Fruit fly (Drosophila melanogaster) whole organism, embryonic: Measurements from ENCODE around the gene CG31883.

Source experiments
- Antp ChIP-seq: fragments of 200-800 bp; sonication (Bioruptor generic); optimal IDR thresholded peaks from 3 replicates; lab custom pipeline; 2016; ENCODE audit warnings: missing biosample characterization, missing genetic modification characterization
- Atf6 ChIP-seq: fragments of 200-800 bp; sonication (Bioruptor generic); IDR thresholded peaks from 2 replicates; pipeline ENCODE4 v1.3.6; 2022; ENCODE audit warnings: missing biosample characterization, missing genetic modification characterization
- Awh ChIP-seq: fragments of 200-800 bp; sonication (Bioruptor generic); IDR thresholded peaks from 2 replicates; pipeline ENCODE4, ENCODE4 v1.3.6; 2022; ENCODE audit warnings: missing biosample characterization, missing genetic modification characterization
- CG10366 ChIP-seq: fragments of 200-800 bp; sonication (Bioruptor generic); IDR thresholded peaks from 2 replicates; pipeline ENCODE4 v1.3.6; 2022; ENCODE audit warnings: missing biosample characterization, missing genetic modification characterization
- CG10959 ChIP-seq: fragments of 200-800 bp; sonication (Bioruptor generic); IDR thresholded peaks from 2 replicates; pipeline ENCODE4 v1.3.6; 2022; ENCODE audit warnings: missing biosample characterization, missing genetic modification characterization
- CG12391 ChIP-seq: fragments of 200-800 bp; sonication (Bioruptor generic); optimal IDR thresholded peaks from 3 replicates; lab custom pipeline; 2018; ENCODE audit warnings: missing biosample characterization, mild to moderate bottlenecking, missing genetic modification characterization, moderate library complexity
- CG17829 ChIP-seq: fragments of 200-800 bp; optimal IDR thresholded peaks from 2 replicates; lab custom pipeline; 2019; ENCODE audit warnings: missing biosample characterization, mild to moderate bottlenecking, missing genetic modification characterization, moderate library complexity
- CG17912 ChIP-seq: fragments of 200-800 bp; sonication (Bioruptor generic); optimal IDR thresholded peaks from 2 replicates; lab custom pipeline; 2018; ENCODE audit warnings: missing biosample characterization, mild to moderate bottlenecking, missing genetic modification characterization
- CG18599 ChIP-seq: fragments of 200-800 bp; sonication (Bioruptor generic); optimal IDR thresholded peaks from 3 replicates; lab custom pipeline; 2017; ENCODE audit warnings: missing biosample characterization, missing genetic modification characterization, mild to moderate bottlenecking, moderate library complexity, missing genetic modification reagents
- CG18764 ChIP-seq: fragments of 200-800 bp; sonication (Bioruptor generic); optimal IDR thresholded peaks from 3 replicates; lab custom pipeline; 2016; ENCODE audit warnings: missing biosample characterization, missing genetic modification characterization
- CG2889 ChIP-seq: fragments of 200-800 bp; sonication (Bioruptor generic); IDR thresholded peaks from 3 replicates; pipeline ENCODE4 v1.3.6; 2022; ENCODE audit warnings: missing biosample characterization, missing genetic modification characterization
- CG31365 ChIP-seq: fragments of 200-800 bp; sonication (Bioruptor generic); optimal IDR thresholded peaks from 2 replicates; lab custom pipeline; 2018; ENCODE audit warnings: missing biosample characterization, mild to moderate bottlenecking, missing genetic modification characterization
- CG32772 ChIP-seq: fragments of 200-800 bp; sonication (Bioruptor generic); IDR thresholded peaks from 2 replicates; pipeline ENCODE4 v1.3.6; 2022; ENCODE audit warnings: missing biosample characterization, missing genetic modification characterization
- CG34422 ChIP-seq: fragments of 200-800 bp; sonication (Bioruptor generic); IDR thresholded peaks from 3 replicates; pipeline ENCODE4 v1.3.6; 2022; ENCODE audit warnings: missing biosample characterization, missing genetic modification characterization
- CG5953 ChIP-seq: fragments of 200-800 bp; sonication (Bioruptor generic); IDR thresholded peaks from 2 replicates; pipeline ENCODE4 v1.3.6; 2022; ENCODE audit warnings: missing biosample characterization, missing genetic modification characterization
- CG6854 ChIP-seq: fragments of 200-800 bp; sonication (Bioruptor generic); optimal IDR thresholded peaks from 3 replicates; lab custom pipeline; 2017; ENCODE audit warnings: missing biosample characterization, mild to moderate bottlenecking, missing genetic modification characterization
- CG7987 ChIP-seq: fragments of 200-800 bp; sonication (Bioruptor generic); optimal IDR thresholded peaks from 2 replicates; lab custom pipeline; 2018; ENCODE audit warnings: missing biosample characterization, mild to moderate bottlenecking, missing genetic modification characterization, moderate library complexity
- CG8281 ChIP-seq: fragments of 200-800 bp; sonication (Bioruptor generic); optimal IDR thresholded peaks from 2 replicates; lab custom pipeline; 2018; ENCODE audit warnings: missing biosample characterization, mild to moderate bottlenecking, missing genetic modification characterization, moderate library complexity
- CG9609 ChIP-seq: fragments of 200-800 bp; sonication (Bioruptor generic); optimal IDR thresholded peaks from 3 replicates; lab custom pipeline; 2016; ENCODE audit warnings: missing biosample characterization, missing genetic modification characterization
- CrebB ChIP-seq: fragments of 200-800 bp; sonication (Bioruptor generic); optimal IDR thresholded peaks from 3 replicates; lab custom pipeline; 2018; ENCODE audit warnings: missing biosample characterization, mild to moderate bottlenecking, missing genetic modification characterization
- D ChIP-seq, 2 experiments: fragments of 200-800 bp in 1 of 2; fragments of >200 bp in 1 of 2; sonication (Bioruptor generic) in 1 of 2; optimal IDR thresholded peaks; 2 replicates in 1 of 2; 3 replicates in 1 of 2; lab custom pipeline; 2017; ENCODE audit warnings: mild to moderate bottlenecking in 1 of 2, missing biosample characterization in 1 of 2, missing genetic modification characterization in 1 of 2, missing genetic modification reagents in 1 of 2
- Dbx ChIP-seq: fragments of 200-800 bp; sonication (Bioruptor generic); IDR thresholded peaks from 3 replicates; pipeline ENCODE4 v1.3.6; 2022; ENCODE audit warnings: missing biosample characterization, missing genetic modification characterization
- Dek ChIP-seq: fragments of 200-800 bp; sonication (Bioruptor generic); optimal IDR thresholded peaks from 3 replicates; lab custom pipeline; 2019; ENCODE audit warnings: missing biosample characterization, mild to moderate bottlenecking, missing genetic modification characterization, moderate library complexity
- Dref ChIP-seq: fragments of 200-800 bp; sonication (Bioruptor generic); IDR thresholded peaks from 2 replicates; pipeline ENCODE4 v1.3.6; 2022; ENCODE audit warnings: missing biosample characterization, missing genetic modification characterization
- HLH4C ChIP-seq: fragments of 200-800 bp; sonication (Bioruptor generic); IDR thresholded peaks from 3 replicates; pipeline ENCODE4 v1.3.6; 2022; ENCODE audit warnings: missing biosample characterization, missing genetic modification characterization; ENCODE audit not compliant: partially characterized antibody
- HLH54F ChIP-seq: fragments of 200-800 bp; sonication (Bioruptor generic); optimal IDR thresholded peaks from 3 replicates; lab custom pipeline; 2016; ENCODE audit warnings: missing biosample characterization, missing genetic modification characterization
- NC2α ChIP-seq: fragments of 200-800 bp; sonication (Bioruptor generic); optimal IDR thresholded peaks from 2 replicates; lab custom pipeline; 2016; ENCODE audit warnings: missing biosample characterization, missing genetic modification characterization
- Nf-YB ChIP-seq: fragments of 200-800 bp; sonication (Bioruptor generic); optimal IDR thresholded peaks from 3 replicates; lab custom pipeline; 2019; ENCODE audit warnings: missing biosample characterization, mild to moderate bottlenecking, missing genetic modification characterization, moderate library complexity
- Poxn ChIP-seq: fragments of 200-800 bp; sonication (Bioruptor generic); IDR thresholded peaks from 2 replicates; pipeline ENCODE4 v1.3.6; 2022; ENCODE audit warnings: missing biosample characterization, missing genetic modification characterization
- Stat92E ChIP-seq, 3 experiments: fragments of >200 bp in 2 of 3; fragments of 200-800 bp in 1 of 3; sonication (Bioruptor generic) in 1 of 3; optimal IDR thresholded peaks; 2 replicates each; lab custom pipeline; 2017 to 2019; ENCODE audit warnings: missing biosample characterization in 3 of 3, missing genetic modification characterization in 3 of 3, mild to moderate bottlenecking in 1 of 3, moderate library complexity in 1 of 3
- ac ChIP-seq: fragments of 200-800 bp; sonication (Bioruptor generic); optimal IDR thresholded peaks from 3 replicates; lab custom pipeline; 2017; ENCODE audit warnings: missing biosample characterization, mild to moderate bottlenecking, missing genetic modification characterization
- amos ChIP-seq: fragments of 200-800 bp; sonication (Bioruptor generic); IDR thresholded peaks from 2 replicates; pipeline ENCODE4 v1.3.6; 2022; ENCODE audit warnings: missing biosample characterization, missing genetic modification characterization; ENCODE audit not compliant: partially characterized antibody
- ato ChIP-seq: fragments of 200-800 bp; sonication (Bioruptor generic); IDR thresholded peaks from 2 replicates; pipeline ENCODE4 v1.3.6; 2022; ENCODE audit warnings: missing biosample characterization, missing genetic modification characterization; ENCODE audit not compliant: partially characterized antibody
- bigmax ChIP-seq: fragments of 200-800 bp; sonication (Bioruptor generic); optimal IDR thresholded peaks from 2 replicates; lab custom pipeline; 2018; ENCODE audit warnings: missing biosample characterization, mild to moderate bottlenecking, missing genetic modification characterization
- crp ChIP-seq, 2 experiments: fragments of 200-800 bp; sonication (Bioruptor generic); optimal IDR thresholded peaks; 2 replicates in 1 of 2; 3 replicates in 1 of 2; lab custom pipeline; 2017; ENCODE audit warnings: missing biosample characterization in 2 of 2, missing genetic modification characterization in 2 of 2, mild to moderate bottlenecking in 1 of 2, moderate library complexity in 1 of 2
- da ChIP-seq: fragments of 200-800 bp; sonication (Bioruptor generic); optimal IDR thresholded peaks from 2 replicates; lab custom pipeline; 2016; ENCODE audit warnings: missing biosample characterization, missing genetic modification characterization
- dimm ChIP-seq: fragments of 200-800 bp; sonication (Bioruptor generic); IDR thresholded peaks from 2 replicates; pipeline ENCODE4 v1.3.6; 2022; ENCODE audit warnings: missing biosample characterization, missing genetic modification characterization
- emc ChIP-seq: fragments of 200-800 bp; sonication (Bioruptor generic); optimal IDR thresholded peaks from 2 replicates; lab custom pipeline; 2016; ENCODE audit warnings: missing biosample characterization, missing genetic modification characterization
- ewg ChIP-seq: fragments of 200-800 bp; sonication (Bioruptor generic); optimal IDR thresholded peaks from 3 replicates; lab custom pipeline; 2017; ENCODE audit warnings: mild to moderate bottlenecking, missing biosample characterization, missing genetic modification reagents, missing genetic modification characterization
- fru ChIP-seq: fragments of >200 bp; optimal IDR thresholded peaks from 2 replicates; lab custom pipeline; 2017
- kah ChIP-seq: fragments of 200-800 bp; sonication (Bioruptor generic); optimal IDR thresholded peaks from 2 replicates; lab custom pipeline; 2018; ENCODE audit warnings: missing biosample characterization, mild to moderate bottlenecking, missing genetic modification characterization
- prd ChIP-seq, 3 experiments: fragments of >200 bp in 2 of 3; fragments of 200-800 bp in 1 of 3; sonication (Bioruptor generic) in 1 of 3; optimal IDR thresholded peaks in 2 of 3; IDR thresholded peaks in 1 of 3; 2 replicates in 2 of 3; 3 replicates in 1 of 3; pipeline versions ENCODE4 v1.3.6 to Lab custom; 2017 to 2022; ENCODE audit warnings: missing biosample characterization in 1 of 3, missing genetic modification characterization in 1 of 3
- ro ChIP-seq: fragments of 200-800 bp; sonication (Bioruptor generic); IDR thresholded peaks from 2 replicates; pipeline ENCODE4 v1.3.6; 2022; ENCODE audit warnings: missing biosample characterization, missing genetic modification characterization
- sisA ChIP-seq: fragments of 200-800 bp; sonication (Bioruptor generic); IDR thresholded peaks from 2 replicates; pipeline ENCODE4 v1.3.6; 2022; ENCODE audit warnings: missing biosample characterization, missing genetic modification characterization
- sr ChIP-seq: fragments of 200-800 bp; sonication (Bioruptor generic); IDR thresholded peaks from 3 replicates; pipeline ENCODE4 v1.3.6; 2022; ENCODE audit warnings: missing biosample characterization, missing genetic modification characterization
- vfl ChIP-seq: fragments of 200-800 bp; sonication (Bioruptor generic); optimal IDR thresholded peaks from 2 replicates; lab custom pipeline; 2016; ENCODE audit warnings: missing biosample characterization, missing genetic modification characterization
- z ChIP-seq: fragments of 200-800 bp; sonication (Bioruptor generic); IDR thresholded peaks from 3 replicates; pipeline ENCODE4 v1.3.6; 2022; ENCODE audit warnings: missing biosample characterization, missing genetic modification characterization
- zen ChIP-seq: fragments of 200-800 bp; sonication (Bioruptor generic); optimal IDR thresholded peaks from 3 replicates; lab custom pipeline; 2018; ENCODE audit warnings: missing biosample characterization, mild to moderate bottlenecking, missing genetic modification characterization, moderate library complexity

CG31883 gene

DNA sequence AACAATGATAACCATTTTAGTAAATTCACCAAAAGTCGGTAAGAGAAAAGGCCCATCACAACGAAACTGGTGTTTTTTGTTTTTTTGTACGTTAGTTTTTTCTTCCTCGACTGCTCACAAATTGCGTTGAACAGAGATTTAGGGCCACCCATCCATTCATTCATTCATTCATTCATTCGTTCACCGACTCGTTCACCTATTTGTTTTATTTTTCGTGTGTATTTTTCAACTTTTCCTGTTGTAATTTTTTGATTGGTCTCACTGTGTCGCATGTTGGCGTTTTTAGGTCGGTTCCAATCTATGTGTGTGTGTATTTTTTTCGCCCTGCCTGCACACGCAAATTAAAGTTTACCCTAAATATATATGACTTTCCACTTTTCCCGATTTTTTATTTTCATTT, 3.4 kb upstream of the CG31883 start (continued):
- TF ChIP-seq bigmax (GFP tag; lab: Kevin White, UChicago), result no peak
- no peak for TF ChIP-seq Nf-YB (GFP tag; lab: Kevin White, UChicago)
- TF ChIP-seq D (optimal IDR thresholded peaks at IDR 0.05; lab: Kevin White, UChicago), result no peak
- TF ChIP-seq D (GFP tag; optimal IDR thresholded peaks at IDR 0.05; lab: Kevin White, UChicago), result no peak

DNA sequence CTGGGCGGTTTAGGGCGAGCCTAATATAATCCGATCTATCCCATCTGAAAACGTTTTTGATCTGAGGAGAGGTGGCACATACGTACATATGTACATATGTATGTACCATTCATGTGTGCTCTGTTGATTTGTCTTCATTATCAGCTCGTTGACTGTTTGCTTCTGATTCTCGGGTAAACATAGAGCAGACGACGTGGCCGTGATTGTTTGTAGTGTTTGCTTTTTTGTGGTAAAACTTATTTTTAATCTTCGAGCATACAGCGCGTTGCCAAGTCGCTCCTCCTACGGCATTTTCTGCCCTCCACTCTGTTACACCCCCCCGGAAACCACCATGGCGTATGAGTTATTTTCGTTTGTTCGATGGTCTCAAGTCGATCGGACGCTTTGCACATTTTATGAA, 2.6 kb upstream of the CG31883 start:
- TF ChIP-seq CG8281 (tag; lab: Kevin White, UChicago) (peak; percentile 84), emc (peak; percentile 61), vfl (GFP tag; lab: Kevin White, UChicago) (peak; percentile 31), CG17912 (peak; percentile 92), CG18764 (GFP tag; lab: Kevin White, UChicago) (peak; percentile 92), amos (GFP tag; lab: Robert Waterston, UW) (no peak), CG9609 (GFP tag; lab: Kevin White, UChicago) (peak; percentile 76), CG18599 (GFP tag; lab: Kevin White, UChicago) (peak; percentile 94), sisA (GFP tag; lab: Robert Waterston, UW) (no peak), Stat92E (GFP tag; optimal IDR thresholded peaks at IDR 0.05; lab: Kevin White, UChicago) (peak in 1 of 3 experiments; percentile 49), Dbx (GFP tag; lab: Robert Waterston, UW) (peak; percentile 65; the same call in 2 of the 3 replicates), HLH4C (GFP tag; lab: Robert Waterston, UW) (no peak), Poxn (GFP tag; lab: Robert Waterston, UW) (no peak), CG12391 (tag; lab: Kevin White, UChicago) (peak; percentile 67), CG34422 (GFP tag; lab: Robert Waterston, UW) (peak; percentile 49; the same call in 1 of the 3 replicates), fru (no peak), ro (GFP tag; lab: Robert Waterston, UW) (no peak), ato (GFP tag; lab: Robert Waterston, UW) (no peak), z (GFP tag; lab: Robert Waterston, UW) (peak; percentile 80), da (peak; percentile 68), dimm (GFP tag; lab: Robert Waterston, UW) (no peak), ewg (GFP tag; lab: Kevin White, UChicago) (peak; percentile 71), CG7987 (GFP tag; lab: Kevin White, UChicago) (peak; percentile 98), NC2α (peak; percentile 87), crp (GFP tag; optimal IDR thresholded peaks at IDR 0.05; lab: Kevin White, UChicago) (peak in 1 of 2 experiments; percentile 17), Atf6 (GFP tag; lab: Robert Waterston, UW) (peak; percentile 91), Antp (peak; percentile 74), CrebB (tag; lab: Kevin White, UChicago) (peak; percentile 97), CG32772 (GFP tag; lab: Robert Waterston, UW) (no peak), ac (GFP tag; lab: Kevin White, UChicago) (peak; percentile 85), CG6854 (GFP tag; lab: Kevin White, UChicago) (peak; percentile 87), zen (peak; percentile 59), Awh (peak; percentile 93), prd (optimal IDR thresholded peaks at IDR 0.05; lab: Kevin White, UChicago) (no peak), prd (GFP tag; IDR thresholded peaks at IDR 0.05; lab: Robert Waterston, UW) (peak; percentile 65; the same call in 2 of the 3 replicates), CG10959 (GFP tag; lab: Robert Waterston, UW) (0 out of 2 replicates have a peak, but pooled peaks have one; percentile 42), HLH54F (GFP tag; lab: Kevin White, UChicago) (peak; percentile 52), CG10366 (GFP tag; lab: Robert Waterston, UW) (peak; percentile 70), Dek (tag; lab: Kevin White, UChicago) (peak; percentile 64), CG17829 (peak; percentile 64), CG31365 (peak; percentile 86), Dref (GFP tag; lab: Robert Waterston, UW) (no peak), kah (peak; percentile 75), CG2889 (GFP tag; lab: Robert Waterston, UW) (0 out of 3 replicates have a peak, but pooled peaks have one; percentile 41), sr (GFP tag; lab: Robert Waterston, UW) (peak; percentile 94), CG5953 (peak; percentile 73)
